Fruit fly (Drosophila melanogaster): Measurements from ENCODE around the gene CG11858.
A peak's percentile ranks its signal among the peaks of the same experiment; 100 is the strongest.

The CG11858 gene

dm6 chr3R:25312583-25312982 is 50.0 kb downstream of the CG11858 start:
- TF ChIP-seq CG8478 (optimal IDR thresholded peaks at IDR 0.05) (no peak), CTCF (optimal IDR thresholded peaks at IDR 0.05) (peak; percentile 69 to 78)
